Worm (Caenorhabditis elegans) whole organism, mixed stage, embryonic: Measurements from ENCODE around the gene ins-14.

Experiments
- M03D4.4 ChIP-seq: sonication (generic microtip); optimal IDR thresholded peaks from 2 replicates; lab custom pipeline; 2017; ENCODE audit warnings: mild to moderate bottlenecking, missing genetic modification characterization, missing compliant biosample characterization
- bed-3 ChIP-seq: fragments of 200-800 bp; sonication (Bioruptor generic); optimal IDR thresholded peaks from 3 replicates; lab custom pipeline; 2018; ENCODE audit warnings: mild to moderate bottlenecking, missing genetic modification characterization, moderate library complexity, missing compliant biosample characterization
- blmp-1 ChIP-seq: fragments of 150-350 bp; optimal IDR thresholded peaks from 2 replicates; lab custom pipeline; 2014; ENCODE audit warnings: missing biosample characterization, missing genetic modification characterization
- ceh-39 ChIP-seq: fragments of 150-350 bp; optimal IDR thresholded peaks from 2 replicates; lab custom pipeline; 2014; ENCODE audit warnings: missing biosample characterization, missing genetic modification characterization
- ceh-43 ChIP-seq: fragments of 200-800 bp; sonication (Bioruptor generic); optimal IDR thresholded peaks from 2 replicates; lab custom pipeline; 2018; ENCODE audit warnings: mild to moderate bottlenecking, missing genetic modification characterization, moderate library complexity, missing compliant biosample characterization
- ceh-83 ChIP-seq: fragments of 200-800 bp; sonication (Bioruptor generic); optimal IDR thresholded peaks from 2 replicates; lab custom pipeline; 2018; ENCODE audit warnings: mild to moderate bottlenecking, missing genetic modification characterization, missing compliant biosample characterization
- cnd-1 ChIP-seq: fragments of 200-800 bp; sonication (Bioruptor generic); optimal IDR thresholded peaks from 2 replicates; lab custom pipeline; 2018; ENCODE audit warnings: mild to moderate bottlenecking, missing genetic modification characterization, missing compliant biosample characterization
- drap-1 ChIP-seq: fragments of 200-800 bp; sonication (Bioruptor generic); optimal IDR thresholded peaks from 3 replicates; lab custom pipeline; 2018; ENCODE audit warnings: mild to moderate bottlenecking, missing genetic modification characterization, missing compliant biosample characterization
- elt-1 ChIP-seq: sonication (generic microtip); optimal IDR thresholded peaks from 2 replicates; lab custom pipeline; 2017; ENCODE audit warnings: missing genetic modification characterization, mild to moderate bottlenecking, missing compliant biosample characterization, antibody characterized with exemption, moderate library complexity, borderline replicate concordance; ENCODE audit not compliant: insufficient read depth
- elt-3 ChIP-seq: fragments of 150-350 bp; optimal IDR thresholded peaks from 2 replicates; lab custom pipeline; 2014; ENCODE audit warnings: missing biosample characterization, missing genetic modification characterization
- flh-1 ChIP-seq: fragments of 200-800 bp; sonication (Bioruptor generic); optimal IDR thresholded peaks from 2 replicates; lab custom pipeline; 2018; ENCODE audit warnings: mild to moderate bottlenecking, missing genetic modification characterization, moderate library complexity, missing compliant biosample characterization
- ham-2 ChIP-seq: fragments of 200-800 bp; sonication (Bioruptor generic); optimal IDR thresholded peaks from 2 replicates; lab custom pipeline; 2018; ENCODE audit warnings: mild to moderate bottlenecking, missing genetic modification characterization, missing compliant biosample characterization
- hlh-1 ChIP-seq: fragments of 150-350 bp; optimal IDR thresholded peaks from 2 replicates; lab custom pipeline; 2014; ENCODE audit warnings: missing biosample characterization, missing genetic modification reagents, missing genetic modification characterization
- lin-13 ChIP-seq: fragments of 150-350 bp; optimal IDR thresholded peaks from 2 replicates; lab custom pipeline; 2014; ENCODE audit warnings: missing biosample characterization, missing genetic modification characterization
- mep-1 ChIP-seq: fragments of 150-350 bp; optimal IDR thresholded peaks from 2 replicates; lab custom pipeline; 2017; ENCODE audit warnings: missing biosample characterization, missing genetic modification reagents, missing genetic modification characterization, inconsistent platforms
- mls-2 ChIP-seq: sonication (generic microtip); optimal IDR thresholded peaks from 2 replicates; lab custom pipeline; 2016; ENCODE audit warnings: mild to moderate bottlenecking, missing genetic modification characterization, moderate library complexity, missing compliant biosample characterization
- nhr-12 ChIP-seq: fragments of 150-350 bp; optimal IDR thresholded peaks from 2 replicates; lab custom pipeline; 2014; ENCODE audit warnings: missing biosample characterization, missing genetic modification characterization
- nhr-237 ChIP-seq: fragments of 150-350 bp; optimal IDR thresholded peaks from 2 replicates; lab custom pipeline; 2014; ENCODE audit warnings: missing biosample characterization, missing genetic modification characterization
- nhr-28 ChIP-seq: fragments of 150-350 bp; optimal IDR thresholded peaks from 2 replicates; lab custom pipeline; 2014; ENCODE audit warnings: missing biosample characterization, missing genetic modification characterization
- nhr-76 ChIP-seq: sonication (generic microtip); optimal IDR thresholded peaks from 2 replicates; lab custom pipeline; 2017; ENCODE audit warnings: missing biosample characterization, missing genetic modification characterization
- pha-4 ChIP-seq: fragments of 150-350 bp; optimal IDR thresholded peaks from 2 replicates; lab custom pipeline; 2018; ENCODE audit warnings: missing biosample characterization, missing genetic modification reagents, missing genetic modification characterization
- sem-2 ChIP-seq: fragments of 200-800 bp; sonication (Bioruptor generic); optimal IDR thresholded peaks from 2 replicates; lab custom pipeline; 2018; ENCODE audit warnings: mild to moderate bottlenecking, missing genetic modification characterization, missing compliant biosample characterization
- sptf-1 ChIP-seq: sonication (generic microtip); optimal IDR thresholded peaks from 2 replicates; lab custom pipeline; 2017; ENCODE audit warnings: mild to moderate bottlenecking, missing genetic modification characterization, moderate library complexity, missing compliant biosample characterization
- tbx-8 ChIP-seq: fragments of 200-800 bp; sonication (Bioruptor generic); optimal IDR thresholded peaks from 2 replicates; lab custom pipeline; 2018; ENCODE audit warnings: mild to moderate bottlenecking, missing genetic modification characterization, moderate library complexity, missing compliant biosample characterization
- unc-120 ChIP-seq: sonication (generic microtip); optimal IDR thresholded peaks from 2 replicates; lab custom pipeline; 2017; ENCODE audit warnings: missing genetic modification characterization, missing compliant biosample characterization; ENCODE audit not compliant: poor library complexity, severe bottlenecking
- unc-39 ChIP-seq: fragments of 150-350 bp; optimal IDR thresholded peaks from 2 replicates; lab custom pipeline; 2014; ENCODE audit warnings: missing biosample characterization, missing genetic modification characterization
- unc-62 ChIP-seq: fragments of 150-350 bp; optimal IDR thresholded peaks from 2 replicates; lab custom pipeline; 2014; ENCODE audit warnings: missing biosample characterization, missing genetic modification reagents, missing genetic modification characterization
- zip-8 ChIP-seq: fragments of 150-350 bp; optimal IDR thresholded peaks from 2 replicates; lab custom pipeline; 2014; ENCODE audit warnings: missing biosample characterization, missing genetic modification characterization
- ztf-11 ChIP-seq: fragments of 150-350 bp; optimal IDR thresholded peaks from 2 replicates; lab custom pipeline; 2014; ENCODE audit warnings: missing biosample characterization, missing genetic modification characterization

ins-14 gene

DNA sequence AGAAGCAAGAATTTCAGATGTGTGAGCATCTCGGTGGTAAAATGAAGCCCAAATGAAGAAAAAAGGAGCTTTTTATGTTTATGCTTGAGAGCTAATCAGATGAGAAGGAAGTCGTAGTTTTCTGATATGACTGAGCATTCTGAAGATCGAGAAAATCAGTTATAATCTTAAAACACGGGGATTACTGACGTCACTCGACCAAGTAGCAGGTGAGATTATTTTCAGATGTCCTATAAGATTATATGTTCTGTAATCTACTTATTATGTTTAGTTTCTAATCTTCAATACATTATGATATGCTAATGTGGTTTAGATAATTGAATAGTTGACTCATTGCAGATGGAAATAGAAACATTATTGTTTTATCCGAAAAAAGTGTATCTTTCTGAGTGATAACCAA is at the start of gene ins-14:
Gene ins-14, minus strand, starts transcription at position 32 of the 400 bp plus-strand sequence.
- TF ChIP-seq ham-2 (no peak), cnd-1 (no peak), ceh-43 (GFP tag; lab: Kevin White, UChicago) (no peak), nhr-237 (tag; lab: Kevin White, UChicago) (no peak), flh-1 (GFP tag; lab: Kevin White, UChicago) (no peak), unc-39 (no peak), sptf-1 (tag; lab: Kevin White, UChicago) (no peak), bed-3 (GFP tag; lab: Kevin White, UChicago) (no peak), blmp-1 (no peak), zip-8 (tag; lab: Kevin White, UChicago) (no peak), hlh-1 (no peak), unc-120 (tag; lab: Kevin White, UChicago) (no peak), nhr-12 (no peak), unc-62 (no peak)
- TF ChIP-seq, all 35 proteins: peak for 0

DNA sequence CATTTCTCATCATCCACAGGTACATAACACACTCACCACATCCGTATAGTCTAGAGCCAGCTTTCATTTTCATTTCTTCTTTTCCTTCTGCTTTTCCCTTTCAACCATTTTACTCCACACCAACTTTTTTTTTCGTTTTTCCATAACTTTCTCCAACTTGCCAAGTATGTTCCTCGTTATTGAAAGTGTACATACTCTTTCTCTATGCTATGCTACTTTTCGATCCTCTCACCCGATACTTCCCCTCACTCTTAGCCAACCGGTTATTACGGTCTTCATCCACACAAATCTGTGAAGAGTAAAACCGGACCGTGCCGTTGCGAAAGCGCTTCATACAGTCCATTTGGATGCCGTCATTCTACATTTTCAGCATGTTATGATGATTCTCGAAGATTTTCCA is 46.3 kb upstream of the ins-14 start, which contains the start of gene T13C2.2:
Gene T13C2.2, plus strand, starts transcription at position 301 of the 400 bp plus-strand sequence.
- no peak for TF ChIP-seq ceh-83
- no peak for TF ChIP-seq tbx-8 (GFP tag; lab: Kevin White, UChicago)
- no peak for TF ChIP-seq sptf-1 (tag; lab: Kevin White, UChicago)
- no peak for TF ChIP-seq pha-4 (tag; lab: Kevin White, UChicago)
- TF ChIP-seq nhr-12 = no peak
- TF ChIP-seq, all 35 proteins: peak for 0

DNA sequence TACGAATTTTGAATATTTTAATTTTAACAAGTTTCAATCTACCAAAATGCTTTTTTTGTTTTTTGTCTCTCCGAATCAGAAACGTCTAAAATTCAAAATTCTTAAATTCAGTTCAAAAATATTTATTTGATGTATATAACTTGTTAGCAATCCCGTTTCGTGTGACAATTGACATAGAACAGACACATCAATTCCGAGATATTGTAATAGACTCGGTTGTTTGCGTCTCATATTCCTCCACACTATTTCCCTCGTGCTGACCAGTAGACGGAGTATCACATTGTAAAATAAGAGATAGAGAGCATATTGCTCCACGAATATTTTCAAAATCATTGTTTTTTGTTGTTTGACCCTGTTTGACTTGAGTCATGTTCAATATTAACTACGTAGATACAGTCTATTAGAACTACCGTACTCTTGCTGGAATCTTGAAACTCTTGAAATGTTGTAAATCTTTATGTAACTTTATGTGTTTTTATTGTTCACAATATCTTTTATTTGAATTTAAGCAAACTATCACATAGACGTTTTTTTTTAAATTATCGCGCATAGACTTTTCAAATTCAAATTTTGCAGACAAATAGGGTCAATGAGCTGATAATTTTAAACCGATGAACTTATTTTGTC is 43.2 kb upstream of the ins-14 start, which contains the start of gene T13C2.3:
Gene T13C2.3, plus strand, starts transcription at position 577 of the 627 bp plus-strand sequence.
- peak; percentile 51 for TF ChIP-seq unc-62
- TF ChIP-seq sptf-1 (tag; lab: Kevin White, UChicago) = no peak
- no peak for TF ChIP-seq ceh-83
- no peak for TF ChIP-seq unc-39
- TF ChIP-seq tbx-8 (GFP tag; lab: Kevin White, UChicago) = no peak
- no peak for TF ChIP-seq zip-8 (tag; lab: Kevin White, UChicago)
- TF ChIP-seq M03D4.4 (tag; lab: Kevin White, UChicago) = no peak
- TF ChIP-seq hlh-1 = peak; percentile 66
- TF ChIP-seq elt-3 (tag; lab: Kevin White, UChicago) = no peak
- no peak for TF ChIP-seq sem-2 (GFP tag; lab: Kevin White, UChicago)
- no peak for TF ChIP-seq ceh-43 (GFP tag; lab: Kevin White, UChicago)

DNA sequence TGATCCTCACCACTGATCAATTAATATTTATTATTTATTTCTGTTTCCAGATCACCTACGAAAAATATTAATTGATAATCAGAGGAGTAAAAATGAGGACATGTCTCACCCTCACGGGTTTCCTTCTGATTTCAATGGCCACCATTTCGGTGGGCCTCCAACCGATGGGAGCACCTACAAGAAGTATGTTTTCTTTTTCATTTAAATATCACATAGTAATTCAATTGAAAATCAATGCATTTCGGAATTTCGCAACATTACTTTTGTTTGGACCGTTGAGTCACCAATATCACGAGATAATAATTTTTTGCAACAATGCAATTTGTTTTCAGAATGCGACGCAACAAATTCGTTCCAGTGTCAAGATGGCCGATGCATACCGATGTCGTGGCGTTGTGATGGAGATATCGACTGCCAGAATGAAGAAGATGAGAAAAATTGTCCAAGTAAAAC is 37.8 kb upstream of the ins-14 start, which contains the start of gene gldi-2:
Gene gldi-2, plus strand, starts transcription at position 51 of the 453 bp plus-strand sequence.
- no peak for TF ChIP-seq cnd-1
- TF ChIP-seq mep-1 = no peak
- no peak for TF ChIP-seq blmp-1
- TF ChIP-seq elt-1 = no peak
- TF ChIP-seq elt-3 (tag; lab: Kevin White, UChicago) = no peak
- TF ChIP-seq unc-39 = no peak
- TF ChIP-seq unc-120 (tag; lab: Kevin White, UChicago) = no peak
- no peak for TF ChIP-seq ceh-39 (tag; lab: Kevin White, UChicago)
- TF ChIP-seq M03D4.4 (tag; lab: Kevin White, UChicago) = no peak
- no peak for TF ChIP-seq sem-2 (GFP tag; lab: Kevin White, UChicago)
- TF ChIP-seq ceh-83 = no peak

DNA sequence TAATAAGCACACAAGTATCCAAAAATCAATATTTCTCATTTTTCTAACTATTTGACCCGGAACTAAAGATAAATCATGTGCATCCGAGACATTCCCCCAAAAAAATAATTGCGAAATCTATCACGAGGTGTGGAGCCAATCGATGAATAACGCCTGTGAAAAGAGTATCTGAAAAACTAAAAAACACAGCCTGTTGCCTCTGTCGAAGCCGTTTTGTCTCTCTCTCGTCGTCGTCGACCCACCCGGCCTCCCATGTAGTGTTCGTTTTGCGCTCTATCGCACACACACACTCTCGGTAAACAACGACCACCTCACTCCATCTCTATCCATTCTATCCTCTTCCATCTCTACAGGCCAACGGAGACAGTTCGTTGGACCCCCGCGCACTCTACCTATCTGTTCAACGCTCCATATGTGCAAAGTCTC is 37.1 kb upstream of the ins-14 start:
- TF ChIP-seq ceh-83 (no peak), ceh-39 (tag; lab: Kevin White, UChicago) (peak; percentile 19), hlh-1 (peak; percentile 9), lin-13 (tag; lab: Kevin White, UChicago) (no peak), mep-1 (peak; percentile 8), cnd-1 (peak; percentile 36), unc-120 (tag; lab: Kevin White, UChicago) (no peak), sptf-1 (tag; lab: Kevin White, UChicago) (peak; percentile 40), nhr-237 (tag; lab: Kevin White, UChicago) (no peak), pha-4 (tag; lab: Kevin White, UChicago) (peak; percentile 71), ceh-43 (GFP tag; lab: Kevin White, UChicago) (no peak)

DNA sequence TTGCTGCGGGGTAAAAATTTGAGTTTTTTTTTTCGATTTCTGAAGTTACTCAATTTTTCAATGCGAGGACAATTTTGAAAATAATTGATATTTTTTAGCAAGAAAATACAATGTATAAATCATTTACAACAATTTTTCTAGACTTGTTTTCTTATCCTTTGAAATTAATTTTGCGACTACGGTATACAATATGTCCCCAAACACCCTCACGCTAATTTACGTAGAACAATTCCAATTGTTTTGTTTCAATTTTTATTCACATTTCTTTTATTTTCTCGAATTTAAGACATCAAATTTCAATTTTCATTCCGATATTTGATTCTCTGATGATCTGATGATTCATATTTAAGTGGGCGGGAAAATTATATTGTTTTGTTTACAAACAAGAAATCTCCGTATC is 36.4 kb upstream of the ins-14 start:
- no peak for TF ChIP-seq tbx-8 (GFP tag; lab: Kevin White, UChicago)
- no peak for TF ChIP-seq hlh-1
- TF ChIP-seq unc-120 (tag; lab: Kevin White, UChicago) = no peak
- no peak for TF ChIP-seq sptf-1 (tag; lab: Kevin White, UChicago)
- no peak for TF ChIP-seq lin-13 (tag; lab: Kevin White, UChicago)
- TF ChIP-seq sem-2 (GFP tag; lab: Kevin White, UChicago) = no peak
- no peak for TF ChIP-seq ham-2
- TF ChIP-seq pha-4 (tag; lab: Kevin White, UChicago) = no peak
- no peak for TF ChIP-seq M03D4.4 (tag; lab: Kevin White, UChicago)
- no peak for TF ChIP-seq ztf-11
- TF ChIP-seq nhr-76 (tag; lab: Kevin White, UChicago) = no peak
- TF ChIP-seq nhr-28 (tag; lab: Kevin White, UChicago) = no peak
- TF ChIP-seq unc-62 = no peak
- TF ChIP-seq drap-1 (GFP tag; lab: Kevin White, UChicago) = no peak
- TF ChIP-seq mls-2 (tag; lab: Kevin White, UChicago) = no peak
